Fruit fly (Drosophila melanogaster): Measurements from ENCODE around the gene Rim2.

DNA sequence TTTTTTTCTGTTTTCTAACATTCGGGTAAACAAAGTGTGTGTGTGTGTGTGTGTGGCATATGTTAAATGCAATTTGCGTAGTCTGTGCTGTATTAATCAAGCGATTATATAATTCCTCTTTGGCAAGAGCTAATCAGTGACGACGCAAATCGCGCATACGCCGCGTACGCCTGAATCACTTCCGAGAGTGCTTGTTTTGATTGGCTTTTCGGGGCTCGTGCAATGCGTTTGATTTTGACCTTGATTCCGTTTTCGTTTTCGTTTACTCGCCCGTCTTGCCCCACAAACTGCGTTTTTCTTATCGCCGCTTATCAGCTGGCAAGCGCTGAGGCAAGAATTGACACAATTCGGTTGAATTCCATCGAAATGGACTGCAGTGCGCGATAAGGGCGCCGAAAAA is 31.3 kb downstream of the Rim2 start:
- TF ChIP-seq h (optimal IDR thresholded peaks at IDR 0.05) (no peak), Myc (optimal IDR thresholded peaks at IDR 0.05) (no peak), Sin3A (optimal IDR thresholded peaks at IDR 0.05) (no peak), psq (optimal IDR thresholded peaks at IDR 0.05) (no peak), insv (optimal IDR thresholded peaks at IDR 0.05) (no peak)
